Fruit fly (Drosophila melanogaster) whole organism: ENCODE results near the gene Glg1.

Experiments
- CG8478 ChIP-seq: fragments of >200 bp; optimal IDR thresholded peaks from 2 replicates; lab custom pipeline; 2018; ENCODE audit warnings: inconsistent platforms
- Dll ChIP-seq: fragments of >200 bp; optimal IDR thresholded peaks from 2 replicates; lab custom pipeline; 2017
- EcR ChIP-seq, 2 experiments: fragments of >200 bp; optimal IDR thresholded peaks; 2 replicates each; lab custom pipeline; 2017; ENCODE audit warnings: missing biosample characterization in 2 of 2, missing genetic modification characterization in 2 of 2, missing genetic modification reagents in 2 of 2
- pan ChIP-seq: fragments of >200 bp; optimal IDR thresholded peaks from 2 replicates; lab custom pipeline; 2017
- psq ChIP-seq: fragments of >200 bp; optimal IDR thresholded peaks from 2 replicates; lab custom pipeline; 2017
- usp ChIP-seq: fragments of >200 bp; optimal IDR thresholded peaks from 2 replicates; lab custom pipeline; 2017; ENCODE audit warnings: missing biosample characterization, missing genetic modification characterization, mixed read lengths

The Glg1 gene

DNA sequence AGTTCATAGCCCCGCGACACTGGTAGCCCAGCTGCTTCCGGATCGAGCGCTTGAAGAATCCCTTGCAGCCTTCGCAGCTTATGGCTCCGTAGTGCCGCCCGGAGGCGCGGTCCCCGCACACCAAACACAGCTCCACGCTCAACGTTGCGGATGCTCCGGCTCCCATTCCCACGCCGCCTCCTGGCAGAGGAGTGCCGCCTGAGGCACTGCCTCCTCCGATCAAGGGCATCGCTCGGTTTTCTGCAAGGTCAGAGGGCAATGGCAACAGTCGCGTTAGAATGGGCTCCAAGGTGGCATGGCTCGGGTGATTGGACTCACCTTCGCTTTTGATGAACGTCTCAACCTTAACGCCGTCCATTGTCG, 10.9 kb downstream of the Glg1 start:
- TF ChIP-seq Dll (lab: Kevin White, UChicago) (no peak), psq (lab: Kevin White, UChicago) (no peak), pan (lab: Kevin White, UChicago) (no peak), EcR (GFP tag; optimal IDR thresholded peaks at IDR 0.05; lab: Kevin White, UChicago) (no peak), usp (GFP tag; lab: Kevin White, UChicago) (no peak), CG8478 (no peak)

DNA sequence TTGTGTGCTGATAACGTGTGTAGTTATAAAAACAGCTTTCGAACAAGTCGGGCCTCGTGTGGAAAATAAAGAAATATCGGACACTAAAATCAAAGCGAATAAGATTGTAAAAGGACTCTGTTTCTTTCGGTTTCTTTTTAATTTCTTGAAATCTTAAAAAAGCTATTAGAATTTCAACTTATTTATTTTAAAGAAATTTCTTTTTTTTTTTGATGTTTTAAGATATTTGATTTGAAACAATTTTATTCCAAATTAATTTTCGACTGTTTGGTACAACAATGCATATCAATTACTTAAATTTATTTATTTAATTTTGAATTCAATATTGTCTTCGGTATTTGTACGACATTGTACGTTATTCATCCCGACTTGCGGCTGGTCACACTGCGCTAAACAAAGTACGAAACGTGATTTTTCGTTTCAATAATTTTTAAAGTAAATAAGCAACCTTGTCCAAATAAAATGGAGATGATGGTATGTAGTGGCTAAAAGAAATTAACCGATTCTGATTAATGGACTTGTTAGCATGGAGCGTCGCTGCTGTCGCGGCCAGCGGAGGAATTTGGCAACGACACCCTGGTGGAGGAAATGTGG, 14.5 kb downstream of the Glg1 start, which contains the start of the genes CG7202 and CG7519:
CG7202 (minus strand) TSS at position 51 of the 594 bp plus-strand sequence.
CG7519 (plus strand) TSS at position 361 of the 594 bp plus-strand sequence.
- TF ChIP-seq EcR (GFP tag; optimal IDR thresholded peaks at IDR 0.05; lab: Kevin White, UChicago) (no peak), psq (lab: Kevin White, UChicago) (no peak), usp (GFP tag; lab: Kevin White, UChicago) (no peak), Dll (lab: Kevin White, UChicago) (no peak), CG8478 (no peak), pan (lab: Kevin White, UChicago) (no peak)

DNA sequence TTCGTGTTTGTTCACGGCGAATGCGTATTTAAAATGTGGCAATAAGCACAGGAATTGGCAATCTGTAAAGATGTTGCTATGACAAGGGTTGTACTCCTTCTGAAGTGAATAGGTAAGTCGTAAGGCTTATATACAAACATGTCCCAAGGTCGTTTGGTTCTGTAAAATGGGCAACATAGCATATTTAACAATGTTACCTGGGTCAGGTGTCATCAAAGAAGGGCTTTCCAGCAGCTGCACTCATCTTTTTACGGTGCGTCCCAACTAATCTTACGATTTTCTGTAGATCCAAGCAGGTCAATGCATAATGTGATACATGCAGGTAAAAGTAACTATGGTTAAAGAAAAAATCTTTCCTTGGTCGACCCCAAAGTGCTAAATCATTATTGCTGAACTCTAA, 16.9 kb downstream of the Glg1 start, which contains the start of gene Neu2:
Neu2 (minus strand) TSS at position 101 of the 400 bp plus-strand sequence.
- TF ChIP-seq CG8478 (no peak), psq (lab: Kevin White, UChicago) (no peak), EcR (GFP tag; optimal IDR thresholded peaks at IDR 0.05; lab: Kevin White, UChicago) (no peak), Dll (lab: Kevin White, UChicago) (no peak), usp (GFP tag; lab: Kevin White, UChicago) (no peak), pan (lab: Kevin White, UChicago) (no peak)

DNA sequence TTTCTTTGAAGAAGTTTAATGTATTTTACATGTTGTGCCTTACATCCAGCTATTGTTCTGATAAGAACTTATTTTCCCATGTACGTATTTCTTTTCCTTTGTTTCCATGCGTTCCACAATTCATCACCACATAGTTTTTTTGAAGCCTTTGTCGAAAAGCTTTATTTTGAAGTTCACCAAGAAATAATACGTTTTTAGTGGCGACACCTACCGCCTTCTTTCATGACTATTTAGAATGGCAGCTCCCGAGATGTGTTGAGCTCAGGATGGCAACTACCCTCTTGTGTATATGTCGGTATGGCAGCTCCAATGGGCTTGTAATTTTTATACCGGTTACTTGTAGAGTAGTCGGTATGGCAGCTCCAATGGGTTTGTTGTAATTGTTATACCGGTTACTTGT, 23.5 kb downstream of the Glg1 start:
- no peak for TF ChIP-seq pan (lab: Kevin White, UChicago)
- no peak for TF ChIP-seq CG8478
- no peak for TF ChIP-seq psq (lab: Kevin White, UChicago)
- TF ChIP-seq EcR (GFP tag; optimal IDR thresholded peaks at IDR 0.05; lab: Kevin White, UChicago), result no peak
- TF ChIP-seq usp (GFP tag; lab: Kevin White, UChicago), result no peak
- TF ChIP-seq Dll (lab: Kevin White, UChicago), result no peak

DNA sequence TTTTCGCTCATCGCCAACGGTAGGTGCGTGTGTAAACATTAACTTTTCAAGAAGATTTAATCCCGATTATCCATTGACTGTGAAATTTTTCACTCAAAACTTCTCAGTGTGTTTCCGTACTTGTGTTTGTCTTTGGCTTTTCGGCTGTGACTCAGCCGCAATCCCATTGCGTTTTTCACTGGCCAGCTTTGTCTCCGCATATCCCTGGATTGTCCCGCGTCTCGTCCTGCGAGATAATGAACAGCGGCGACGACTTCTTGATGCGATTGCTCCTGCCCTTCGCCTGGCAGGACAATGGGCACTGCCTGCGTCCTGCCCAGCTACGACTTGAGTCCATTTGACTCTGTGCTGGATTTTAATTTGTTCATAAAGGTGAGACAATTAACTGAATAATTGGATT, 25.2 kb downstream of the Glg1 start:
- no peak for TF ChIP-seq pan (lab: Kevin White, UChicago)
- no peak for TF ChIP-seq usp (GFP tag; lab: Kevin White, UChicago)
- no peak for TF ChIP-seq Dll (lab: Kevin White, UChicago)
- TF ChIP-seq psq (lab: Kevin White, UChicago), result no peak
- TF ChIP-seq CG8478, result no peak
- no peak for TF ChIP-seq EcR (GFP tag; optimal IDR thresholded peaks at IDR 0.05; lab: Kevin White, UChicago)

DNA sequence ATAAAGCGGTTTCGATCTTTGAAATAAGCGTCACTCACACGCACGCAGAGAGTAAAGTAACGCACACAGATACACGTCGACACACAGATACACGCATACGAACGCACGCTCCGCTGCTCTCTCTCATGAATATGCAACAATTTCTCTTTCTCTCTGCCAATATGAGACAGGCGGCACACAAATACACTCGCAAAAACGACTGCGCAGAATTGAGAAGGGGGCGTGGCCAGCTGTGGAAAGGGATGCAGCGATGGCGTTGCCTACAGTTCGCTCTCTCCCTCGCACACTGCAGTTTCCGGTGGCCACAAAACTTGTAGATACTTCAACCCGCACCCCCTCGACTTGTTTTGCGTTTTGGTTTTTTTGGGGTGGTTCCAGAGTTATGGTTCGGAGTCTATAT, 27.7 kb downstream of the Glg1 start:
- no peak for TF ChIP-seq EcR (GFP tag; optimal IDR thresholded peaks at IDR 0.05; lab: Kevin White, UChicago)
- peak; percentile 67 for TF ChIP-seq CG8478
- no peak for TF ChIP-seq pan (lab: Kevin White, UChicago)
- no peak for TF ChIP-seq psq (lab: Kevin White, UChicago)
- TF ChIP-seq usp (GFP tag; lab: Kevin White, UChicago), result no peak
- peak; percentile 8 for TF ChIP-seq Dll (lab: Kevin White, UChicago)

DNA sequence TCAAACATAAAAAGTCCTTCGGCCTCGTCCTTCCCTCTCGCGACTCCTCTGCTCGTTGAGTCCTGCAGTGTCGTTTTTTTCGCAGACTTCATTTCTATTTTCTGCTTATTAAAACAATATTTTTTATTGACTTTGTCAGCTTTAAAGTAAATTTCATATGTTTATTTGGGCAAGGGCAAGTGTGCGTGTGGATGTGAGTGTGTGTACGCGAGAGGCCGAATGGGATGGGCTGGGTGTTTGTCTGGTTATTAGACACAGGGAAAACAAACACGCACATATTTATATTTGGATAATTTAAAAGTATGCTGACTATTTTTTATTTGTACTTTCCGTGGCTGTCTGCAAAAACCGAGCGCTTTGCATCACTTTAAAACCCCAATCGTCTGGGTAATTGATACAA, 29.5 kb downstream of the Glg1 start:
- TF ChIP-seq psq (lab: Kevin White, UChicago), result no peak
- no peak for TF ChIP-seq usp (GFP tag; lab: Kevin White, UChicago)
- TF ChIP-seq pan (lab: Kevin White, UChicago), result no peak
- TF ChIP-seq Dll (lab: Kevin White, UChicago), result no peak
- TF ChIP-seq EcR (GFP tag; optimal IDR thresholded peaks at IDR 0.05; lab: Kevin White, UChicago), result no peak
- no peak for TF ChIP-seq CG8478

DNA sequence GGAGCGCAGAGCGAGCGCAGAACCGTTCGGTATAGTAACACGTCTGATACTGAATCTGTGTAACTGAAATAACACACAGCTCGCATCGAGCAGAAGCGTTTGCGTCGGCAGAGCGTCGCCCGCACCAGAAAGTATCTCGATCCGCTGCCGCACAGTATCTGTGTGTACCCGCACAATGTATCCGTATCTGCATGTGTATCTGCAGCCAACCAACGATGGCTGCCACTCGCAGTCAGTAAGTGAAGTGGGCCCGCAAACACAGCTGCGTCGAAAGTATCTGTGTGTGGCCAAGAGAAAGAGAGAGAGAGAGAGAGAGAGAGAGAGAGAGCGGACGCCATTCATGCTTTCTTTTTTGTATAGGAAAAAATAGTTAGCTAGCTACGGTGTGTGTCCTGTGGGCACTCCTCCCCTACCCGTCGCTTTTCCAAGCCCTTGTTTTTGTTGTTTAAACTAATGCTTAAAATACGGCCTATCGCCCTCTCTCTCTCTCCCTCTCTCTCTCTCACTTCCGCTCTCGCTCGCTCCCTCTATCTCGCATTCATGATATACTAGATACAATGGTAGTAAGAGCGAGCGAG, 30.8 kb downstream of the Glg1 start, which contains the start of gene croc:
croc (minus strand) TSS at position 51 of the 578 bp plus-strand sequence.
- no peak for TF ChIP-seq pan (lab: Kevin White, UChicago)
- peak; percentile 88 for TF ChIP-seq CG8478
- no peak for TF ChIP-seq EcR (GFP tag; optimal IDR thresholded peaks at IDR 0.05; lab: Kevin White, UChicago)

DNA sequence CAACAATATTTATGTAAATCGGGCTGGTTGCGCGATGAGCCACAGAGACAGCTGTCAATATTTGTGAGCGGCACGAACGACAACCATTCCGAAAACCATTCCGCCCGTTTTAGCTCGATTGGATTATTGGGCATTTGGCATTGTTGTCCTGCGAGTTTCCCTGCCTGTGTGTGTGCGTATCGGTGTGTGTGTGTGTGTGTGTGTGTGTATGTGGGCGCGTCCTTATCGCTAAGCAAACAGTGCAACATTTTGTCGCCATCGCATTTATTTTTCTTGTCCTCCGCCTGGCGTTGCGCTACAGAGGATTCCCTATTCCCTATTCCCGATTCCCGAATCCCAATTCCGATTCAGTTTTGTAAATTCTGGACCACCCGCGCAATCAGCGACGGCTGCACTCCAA, 35.4 kb downstream of the Glg1 start:
- TF ChIP-seq CG8478, result no peak

DNA sequence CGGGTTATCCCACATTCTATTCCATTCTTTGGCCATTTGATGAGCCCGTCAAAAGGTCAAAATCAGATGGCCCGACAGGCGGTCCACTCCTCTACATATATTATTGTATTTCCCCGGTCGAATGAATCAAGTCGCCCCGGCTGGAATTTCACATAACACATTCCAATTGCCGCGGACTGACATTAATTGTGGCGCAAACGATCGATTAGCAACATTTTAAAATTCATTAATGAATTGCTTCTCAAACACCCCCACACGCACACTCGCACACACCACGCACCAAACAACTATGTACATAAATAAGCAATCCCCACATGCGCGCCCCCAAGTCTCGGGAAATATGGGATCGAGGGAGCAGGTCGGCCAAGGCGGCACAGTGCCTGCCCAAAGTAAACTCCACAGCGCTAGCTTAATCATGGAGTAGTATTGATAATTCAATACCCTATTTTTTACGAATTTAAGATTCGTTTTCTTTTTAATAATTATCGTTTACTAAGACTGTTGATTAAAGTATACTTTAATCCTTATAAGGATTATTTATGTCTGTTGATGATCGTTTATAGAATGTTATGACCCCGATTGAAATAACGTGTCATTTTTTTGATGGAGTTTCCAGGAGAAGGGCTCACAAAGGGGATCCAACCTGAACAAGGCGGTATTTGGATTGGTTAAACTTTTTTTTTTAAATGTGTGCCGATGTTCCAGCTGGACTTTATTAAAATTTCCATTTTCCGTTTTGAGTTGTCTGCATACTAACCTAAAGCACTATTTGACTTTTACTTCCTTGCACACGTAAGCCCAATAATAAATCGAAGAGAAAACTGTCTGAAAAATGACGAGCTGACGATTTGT, 41.9 kb downstream of the Glg1 start:
- no peak for TF ChIP-seq EcR (GFP tag; optimal IDR thresholded peaks at IDR 0.05; lab: Kevin White, UChicago)
- no peak for TF ChIP-seq CG8478
- TF ChIP-seq pan (lab: Kevin White, UChicago), result no peak
- no peak for TF ChIP-seq Dll (lab: Kevin White, UChicago)
- no peak for TF ChIP-seq usp (GFP tag; lab: Kevin White, UChicago)

DNA sequence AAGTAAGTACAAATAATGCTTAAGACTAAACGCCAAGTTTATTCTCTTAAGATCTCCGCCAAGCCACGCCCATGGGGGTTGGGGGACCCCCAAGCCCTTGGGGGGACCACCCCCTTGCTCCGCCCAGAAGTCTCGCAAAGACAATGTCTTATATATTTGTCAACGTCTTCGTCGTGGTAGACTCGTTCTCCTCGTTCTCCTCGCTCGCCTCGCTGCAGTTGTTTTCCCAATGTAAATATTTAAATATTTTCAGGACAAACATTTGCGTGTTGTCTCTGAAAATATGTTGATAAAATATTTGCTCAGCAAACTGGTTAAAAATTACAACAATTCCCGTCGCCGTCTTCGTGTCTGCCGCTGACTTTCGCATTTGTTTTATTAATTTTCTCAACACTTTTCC, 43.1 kb downstream of the Glg1 start:
- TF ChIP-seq EcR (GFP tag; optimal IDR thresholded peaks at IDR 0.05; lab: Kevin White, UChicago) (no peak), Dll (lab: Kevin White, UChicago) (no peak), pan (lab: Kevin White, UChicago) (no peak), usp (GFP tag; lab: Kevin White, UChicago) (no peak), psq (lab: Kevin White, UChicago) (no peak), CG8478 (no peak)
